Worm (Caenorhabditis elegans) whole organism, mixed stage, embryonic: Measurements from ENCODE around the gene ZK757.2.
A peak's percentile ranks its signal among the peaks of the same experiment; 100 is the strongest.

Experiments used
- M03D4.4 ChIP-seq: sonication (generic microtip); optimal IDR thresholded peaks from 2 replicates; lab custom pipeline; 2017; ENCODE audit warnings: mild to moderate bottlenecking, missing genetic modification characterization, missing compliant biosample characterization
- bed-3 ChIP-seq: fragments of 200-800 bp; sonication (Bioruptor generic); optimal IDR thresholded peaks from 3 replicates; lab custom pipeline; 2018; ENCODE audit warnings: mild to moderate bottlenecking, missing genetic modification characterization, moderate library complexity, missing compliant biosample characterization
- ceh-39 ChIP-seq: fragments of 150-350 bp; optimal IDR thresholded peaks from 2 replicates; lab custom pipeline; 2014; ENCODE audit warnings: missing biosample characterization, missing genetic modification characterization
- ceh-43 ChIP-seq: fragments of 200-800 bp; sonication (Bioruptor generic); optimal IDR thresholded peaks from 2 replicates; lab custom pipeline; 2018; ENCODE audit warnings: mild to moderate bottlenecking, missing genetic modification characterization, moderate library complexity, missing compliant biosample characterization
- ceh-83 ChIP-seq: fragments of 200-800 bp; sonication (Bioruptor generic); optimal IDR thresholded peaks from 2 replicates; lab custom pipeline; 2018; ENCODE audit warnings: mild to moderate bottlenecking, missing genetic modification characterization, missing compliant biosample characterization
- drap-1 ChIP-seq: fragments of 200-800 bp; sonication (Bioruptor generic); optimal IDR thresholded peaks from 3 replicates; lab custom pipeline; 2018; ENCODE audit warnings: mild to moderate bottlenecking, missing genetic modification characterization, missing compliant biosample characterization
- elt-1 ChIP-seq: sonication (generic microtip); optimal IDR thresholded peaks from 2 replicates; lab custom pipeline; 2017; ENCODE audit warnings: missing genetic modification characterization, mild to moderate bottlenecking, missing compliant biosample characterization, antibody characterized with exemption, moderate library complexity, borderline replicate concordance; ENCODE audit not compliant: insufficient read depth
- elt-3 ChIP-seq: fragments of 150-350 bp; optimal IDR thresholded peaks from 2 replicates; lab custom pipeline; 2014; ENCODE audit warnings: missing biosample characterization, missing genetic modification characterization
- flh-1 ChIP-seq: fragments of 200-800 bp; sonication (Bioruptor generic); optimal IDR thresholded peaks from 2 replicates; lab custom pipeline; 2018; ENCODE audit warnings: mild to moderate bottlenecking, missing genetic modification characterization, moderate library complexity, missing compliant biosample characterization
- ham-2 ChIP-seq: fragments of 200-800 bp; sonication (Bioruptor generic); optimal IDR thresholded peaks from 2 replicates; lab custom pipeline; 2018; ENCODE audit warnings: mild to moderate bottlenecking, missing genetic modification characterization, missing compliant biosample characterization
- hlh-1 ChIP-seq: fragments of 150-350 bp; optimal IDR thresholded peaks from 2 replicates; lab custom pipeline; 2014; ENCODE audit warnings: missing biosample characterization, missing genetic modification reagents, missing genetic modification characterization
- lin-13 ChIP-seq: fragments of 150-350 bp; optimal IDR thresholded peaks from 2 replicates; lab custom pipeline; 2014; ENCODE audit warnings: missing biosample characterization, missing genetic modification characterization
- lin-32 ChIP-seq: fragments of 200-800 bp; sonication (Bioruptor generic); optimal IDR thresholded peaks from 2 replicates; lab custom pipeline; 2018; ENCODE audit warnings: mild to moderate bottlenecking, missing genetic modification characterization, missing compliant biosample characterization
- lsy-2 ChIP-seq: fragments of 150-350 bp; optimal IDR thresholded peaks from 2 replicates; lab custom pipeline; 2014; ENCODE audit warnings: missing biosample characterization, missing genetic modification characterization
- mab-5 ChIP-seq: fragments of 150-350 bp; optimal IDR thresholded peaks from 2 replicates; lab custom pipeline; 2014; ENCODE audit warnings: missing biosample characterization, missing genetic modification characterization
- mep-1 ChIP-seq: fragments of 150-350 bp; optimal IDR thresholded peaks from 2 replicates; lab custom pipeline; 2017; ENCODE audit warnings: missing biosample characterization, missing genetic modification reagents, missing genetic modification characterization, inconsistent platforms
- mls-2 ChIP-seq: sonication (generic microtip); optimal IDR thresholded peaks from 2 replicates; lab custom pipeline; 2016; ENCODE audit warnings: mild to moderate bottlenecking, missing genetic modification characterization, moderate library complexity, missing compliant biosample characterization
- nhr-12 ChIP-seq: fragments of 150-350 bp; optimal IDR thresholded peaks from 2 replicates; lab custom pipeline; 2014; ENCODE audit warnings: missing biosample characterization, missing genetic modification characterization
- nhr-2 ChIP-seq: fragments of 150-350 bp; optimal IDR thresholded peaks from 2 replicates; lab custom pipeline; 2014; ENCODE audit warnings: missing biosample characterization, missing genetic modification characterization
- nhr-237 ChIP-seq: fragments of 150-350 bp; optimal IDR thresholded peaks from 2 replicates; lab custom pipeline; 2014; ENCODE audit warnings: missing biosample characterization, missing genetic modification characterization
- nhr-28 ChIP-seq: fragments of 150-350 bp; optimal IDR thresholded peaks from 2 replicates; lab custom pipeline; 2014; ENCODE audit warnings: missing biosample characterization, missing genetic modification characterization
- nhr-76 ChIP-seq: sonication (generic microtip); optimal IDR thresholded peaks from 2 replicates; lab custom pipeline; 2017; ENCODE audit warnings: missing biosample characterization, missing genetic modification characterization
- snpc-4 ChIP-seq: fragments of 150-350 bp; optimal IDR thresholded peaks from 2 replicates; lab custom pipeline; 2014; ENCODE audit warnings: missing biosample characterization, missing genetic modification characterization
- sptf-1 ChIP-seq: sonication (generic microtip); optimal IDR thresholded peaks from 2 replicates; lab custom pipeline; 2017; ENCODE audit warnings: mild to moderate bottlenecking, missing genetic modification characterization, moderate library complexity, missing compliant biosample characterization
- tbx-8 ChIP-seq: fragments of 200-800 bp; sonication (Bioruptor generic); optimal IDR thresholded peaks from 2 replicates; lab custom pipeline; 2018; ENCODE audit warnings: mild to moderate bottlenecking, missing genetic modification characterization, moderate library complexity, missing compliant biosample characterization
- unc-120 ChIP-seq: sonication (generic microtip); optimal IDR thresholded peaks from 2 replicates; lab custom pipeline; 2017; ENCODE audit warnings: missing genetic modification characterization, missing compliant biosample characterization; ENCODE audit not compliant: poor library complexity, severe bottlenecking
- unc-39 ChIP-seq: fragments of 150-350 bp; optimal IDR thresholded peaks from 2 replicates; lab custom pipeline; 2014; ENCODE audit warnings: missing biosample characterization, missing genetic modification characterization
- unc-62 ChIP-seq: fragments of 150-350 bp; optimal IDR thresholded peaks from 2 replicates; lab custom pipeline; 2014; ENCODE audit warnings: missing biosample characterization, missing genetic modification reagents, missing genetic modification characterization
- ztf-11 ChIP-seq: fragments of 150-350 bp; optimal IDR thresholded peaks from 2 replicates; lab custom pipeline; 2014; ENCODE audit warnings: missing biosample characterization, missing genetic modification characterization

The ZK757.2 gene

ce11 chrIII:9886323-9886722 is 7.6 kb upstream of the ZK757.2 start:
- TF ChIP-seq flh-1 (GFP tag; lab: Kevin White, UChicago) = no peak
- TF ChIP-seq unc-39 (tag; lab: Kevin White, UChicago) = no peak
- no peak for TF ChIP-seq nhr-12 (tag; lab: Kevin White, UChicago)
- TF ChIP-seq elt-1 = no peak
- TF ChIP-seq unc-120 (tag; lab: Kevin White, UChicago) = no peak
- TF ChIP-seq nhr-237 = no peak

DNA sequence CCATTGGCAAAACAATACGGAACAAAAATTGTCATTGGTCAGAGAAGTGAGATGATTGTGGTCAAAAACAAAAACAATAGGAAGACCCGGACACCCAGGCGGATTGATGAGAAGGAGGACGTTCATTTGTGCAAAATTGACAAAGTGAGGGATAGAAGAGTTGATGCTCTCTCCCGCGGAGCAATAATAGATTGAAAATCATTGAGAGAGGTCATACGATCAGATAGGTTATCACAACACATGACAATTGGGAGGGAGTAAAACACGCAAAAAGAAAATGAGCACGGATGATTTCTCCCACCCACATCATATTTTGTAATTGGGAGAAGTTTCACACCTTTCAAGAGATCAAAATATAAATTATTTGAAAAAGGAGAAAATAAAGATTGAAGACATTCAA is 6.9 kb upstream of the ZK757.2 start:
- TF ChIP-seq sptf-1 (tag; lab: Kevin White, UChicago) = no peak
- no peak for TF ChIP-seq unc-39 (tag; lab: Kevin White, UChicago)
- TF ChIP-seq hlh-1 = peak; percentile 30

DNA sequence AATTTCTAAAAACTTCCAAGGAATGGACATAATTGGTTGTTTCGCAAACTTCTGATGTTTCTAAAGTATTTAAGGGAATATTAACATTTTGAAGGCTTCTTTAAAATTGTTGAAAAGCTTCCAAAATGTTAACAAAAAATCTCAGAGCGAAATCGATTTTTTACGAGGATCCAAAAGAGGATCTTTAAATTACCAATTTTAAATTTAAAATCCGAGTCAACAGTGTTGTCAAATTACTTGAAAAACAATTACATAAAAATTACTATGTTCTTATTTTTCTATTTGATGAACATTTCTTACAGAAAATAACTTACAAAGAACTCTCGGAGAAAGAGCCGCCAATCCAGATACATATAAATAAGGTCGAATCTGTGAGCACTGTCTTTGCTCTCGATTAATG is 1.8 kb downstream of the ZK757.2 start, which contains the start of gene ZK757.10:
TSS of gene ZK757.10 (plus strand) at position 301 of the 400 bp plus-strand sequence.
- TF ChIP-seq sptf-1 (tag; lab: Kevin White, UChicago) (no peak), mep-1 (tag; lab: Kevin White, UChicago) (no peak), unc-62 (GFP tag; lab: Kevin White, UChicago) (no peak), unc-39 (tag; lab: Kevin White, UChicago) (no peak), ham-2 (GFP tag; lab: Kevin White, UChicago) (no peak), bed-3 (GFP tag; lab: Kevin White, UChicago) (no peak)

DNA sequence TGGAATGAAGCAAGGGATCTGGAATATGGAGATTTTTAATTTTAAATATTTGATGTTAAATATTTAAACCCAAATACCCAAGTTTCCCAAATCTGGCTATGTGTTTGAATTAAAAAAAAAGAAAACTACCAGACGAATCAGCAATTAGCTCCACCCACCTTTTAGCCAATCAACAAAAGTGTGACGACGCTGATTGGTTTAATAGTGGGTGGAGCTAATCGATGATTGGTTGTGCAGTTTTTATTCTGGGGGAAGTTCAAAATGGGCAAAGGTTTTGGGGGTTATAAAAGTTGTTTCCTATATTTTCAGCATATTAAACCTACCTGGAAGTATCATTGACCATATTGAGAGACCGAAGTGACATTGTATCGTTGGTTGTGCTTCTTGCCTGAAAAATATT is 4.2 kb downstream of the ZK757.2 start:
- no peak for TF ChIP-seq lin-32 (GFP tag; lab: Kevin White, UChicago)
- no peak for TF ChIP-seq nhr-28
- no peak for TF ChIP-seq nhr-237
- no peak for TF ChIP-seq elt-3 (tag; lab: Kevin White, UChicago)
- no peak for TF ChIP-seq unc-39 (tag; lab: Kevin White, UChicago)
- TF ChIP-seq tbx-8 = no peak
- TF ChIP-seq ham-2 (GFP tag; lab: Kevin White, UChicago) = no peak
- no peak for TF ChIP-seq lin-13
- no peak for TF ChIP-seq sptf-1 (tag; lab: Kevin White, UChicago)
- TF ChIP-seq nhr-12 (tag; lab: Kevin White, UChicago) = no peak
- TF ChIP-seq mep-1 (tag; lab: Kevin White, UChicago) = no peak
- no peak for TF ChIP-seq mls-2 (tag; lab: Kevin White, UChicago)
- no peak for TF ChIP-seq flh-1 (GFP tag; lab: Kevin White, UChicago)
- TF ChIP-seq unc-120 (tag; lab: Kevin White, UChicago) = no peak
- no peak for TF ChIP-seq elt-1

- TF ChIP-seq flh-1 (GFP tag; lab: Kevin White, UChicago) (no peak), ztf-11 (tag; lab: Kevin White, UChicago) (no peak), elt-3 (tag; lab: Kevin White, UChicago) (no peak), snpc-4 (no peak), nhr-2 (tag; lab: Kevin White, UChicago) (no peak), drap-1 (GFP tag; lab: Kevin White, UChicago) (no peak)
Observed at ce11 chrIII:9871032-9871431, 7.7 kb downstream of the ZK757.2 start, which contains the start of gene ZK757.1. Gene ZK757.1 (minus strand): TSS chrIII:9871132.

ce11 chrIII:9867780-9868503 is 10.8 kb downstream of the ZK757.2 start, which contains the start of gene dhhc-4:
Gene dhhc-4 (minus strand): TSS chrIII:9867792.
- TF ChIP-seq hlh-1 = no peak
- TF ChIP-seq tbx-8 = no peak
- TF ChIP-seq mep-1 (tag; lab: Kevin White, UChicago) = peak; percentile 52
- no peak for TF ChIP-seq ham-2 (GFP tag; lab: Kevin White, UChicago)
- TF ChIP-seq lin-13 = peak; percentile 6
- no peak for TF ChIP-seq snpc-4
- TF ChIP-seq nhr-2 (tag; lab: Kevin White, UChicago) = no peak
- no peak for TF ChIP-seq lin-32 (GFP tag; lab: Kevin White, UChicago)
- peak; percentile 26 for TF ChIP-seq mab-5 (tag; lab: Kevin White, UChicago)
- no peak for TF ChIP-seq M03D4.4 (tag; lab: Kevin White, UChicago)
- no peak for TF ChIP-seq ceh-39 (tag; lab: Kevin White, UChicago)
- TF ChIP-seq sptf-1 (tag; lab: Kevin White, UChicago) = peak; percentile 25
- no peak for TF ChIP-seq unc-39 (tag; lab: Kevin White, UChicago)
- TF ChIP-seq ceh-43 (GFP tag; lab: Kevin White, UChicago) = no peak
- peak; percentile 48 for TF ChIP-seq lsy-2
- peak; percentile 9 for TF ChIP-seq ceh-83 (GFP tag; lab: Kevin White, UChicago)
- no peak for TF ChIP-seq nhr-76 (tag; lab: Kevin White, UChicago)
- no peak for TF ChIP-seq unc-62 (GFP tag; lab: Kevin White, UChicago)
- TF ChIP-seq, all 35 proteins: peak for 6
